Fruit fly (Drosophila melanogaster) whole organism, embryonic: ENCODE measurements around the gene CG32639.

ENCODE experiments used
- Atf-2 ChIP-seq: fragments of 200-800 bp; sonication (Bioruptor generic); optimal IDR thresholded peaks from 2 replicates; lab custom pipeline; 2016; ENCODE audit warnings: missing biosample characterization, missing genetic modification characterization
- CG10543 ChIP-seq: fragments of 200-800 bp; sonication (Bioruptor generic); optimal IDR thresholded peaks from 3 replicates; lab custom pipeline; 2017; ENCODE audit warnings: missing biosample characterization, mild to moderate bottlenecking, missing genetic modification characterization, moderate library complexity
- CG11398 ChIP-seq: fragments of 200-800 bp; sonication (Bioruptor generic); optimal IDR thresholded peaks from 2 replicates; lab custom pipeline; 2016; ENCODE audit warnings: missing biosample characterization, missing genetic modification characterization
- CG11504 ChIP-seq: fragments of 200-800 bp; sonication (Bioruptor generic); optimal IDR thresholded peaks from 3 replicates; lab custom pipeline; 2019; ENCODE audit warnings: missing biosample characterization, mild to moderate bottlenecking, missing genetic modification characterization, moderate library complexity
- CG12071 ChIP-seq: fragments of 200-800 bp; sonication (Bioruptor generic); optimal IDR thresholded peaks from 3 replicates; lab custom pipeline; 2018; ENCODE audit warnings: missing biosample characterization, mild to moderate bottlenecking, missing genetic modification characterization
- CG14667 ChIP-seq: fragments of 200-800 bp; sonication (Bioruptor generic); IDR thresholded peaks from 2 replicates; pipeline ENCODE4 v1.3.6; 2022; ENCODE audit warnings: missing biosample characterization, missing genetic modification characterization
- CG14710 ChIP-seq: fragments of 200-800 bp; sonication (Bioruptor generic); optimal IDR thresholded peaks from 3 replicates; lab custom pipeline; 2019; ENCODE audit warnings: missing biosample characterization, mild to moderate bottlenecking, missing genetic modification characterization, moderate library complexity
- CG15011 ChIP-seq: fragments of 200-800 bp; sonication (Bioruptor generic); optimal IDR thresholded peaks from 3 replicates; lab custom pipeline; 2018; ENCODE audit warnings: missing biosample characterization, mild to moderate bottlenecking, missing genetic modification characterization
- CG1602 ChIP-seq: fragments of 200-800 bp; sonication (Bioruptor generic); optimal IDR thresholded peaks from 3 replicates; lab custom pipeline; 2016; ENCODE audit warnings: missing biosample characterization, missing genetic modification characterization
- CG18619 ChIP-seq: fragments of 200-800 bp; sonication (Bioruptor generic); optimal IDR thresholded peaks from 3 replicates; lab custom pipeline; 2017; ENCODE audit warnings: missing biosample characterization, mild to moderate bottlenecking, missing genetic modification characterization
- CG2889 ChIP-seq: fragments of 200-800 bp; sonication (Bioruptor generic); IDR thresholded peaks from 3 replicates; pipeline ENCODE4 v1.3.6; 2022; ENCODE audit warnings: missing biosample characterization, missing genetic modification characterization
- CG31224 ChIP-seq: fragments of 200-800 bp; sonication (Bioruptor generic); IDR thresholded peaks from 2 replicates; pipeline ENCODE4 v1.3.6; 2022; ENCODE audit warnings: missing biosample characterization, missing genetic modification characterization
- CG3726 ChIP-seq: fragments of 200-800 bp; sonication (Bioruptor generic); IDR thresholded peaks from 3 replicates; pipeline ENCODE4, ENCODE4 v1.3.6; 2022; ENCODE audit warnings: missing biosample characterization, missing genetic modification characterization
- CG6654 ChIP-seq: fragments of 200-800 bp; sonication (Bioruptor generic); optimal IDR thresholded peaks from 2 replicates; lab custom pipeline; 2017; ENCODE audit warnings: missing biosample characterization, mild to moderate bottlenecking, missing genetic modification characterization
- CG6689 ChIP-seq: fragments of 200-800 bp; sonication (Bioruptor generic); IDR thresholded peaks from 2 replicates; pipeline ENCODE4 v1.3.6; 2022; ENCODE audit warnings: missing biosample characterization, missing genetic modification characterization
- CG7928 ChIP-seq: fragments of 200-800 bp; sonication (Bioruptor generic); optimal IDR thresholded peaks from 2 replicates; lab custom pipeline; 2017; ENCODE audit warnings: missing biosample characterization, mild to moderate bottlenecking, missing genetic modification characterization
- CG9437 ChIP-seq: fragments of 200-800 bp; sonication (Bioruptor generic); optimal IDR thresholded peaks from 2 replicates; lab custom pipeline; 2018; ENCODE audit warnings: missing biosample characterization, mild to moderate bottlenecking, missing genetic modification characterization
- CG9817 ChIP-seq: fragments of 200-800 bp; sonication (Bioruptor generic); optimal IDR thresholded peaks from 2 replicates; lab custom pipeline; 2018; ENCODE audit warnings: missing biosample characterization, mild to moderate bottlenecking, missing genetic modification characterization, moderate library complexity
- Ets97D ChIP-seq: fragments of 200-800 bp; sonication (Bioruptor generic); optimal IDR thresholded peaks from 3 replicates; lab custom pipeline; 2016; ENCODE audit warnings: missing biosample characterization, missing genetic modification characterization
- Hey ChIP-seq: fragments of 200-800 bp; sonication (Bioruptor generic); optimal IDR thresholded peaks from 3 replicates; lab custom pipeline; 2018; ENCODE audit warnings: missing biosample characterization, mild to moderate bottlenecking, missing genetic modification characterization
- Hr78 ChIP-seq, 2 experiments: fragments of 200-800 bp in 1 of 2; fragments of >200 bp in 1 of 2; sonication (Bioruptor generic) in 1 of 2; optimal IDR thresholded peaks; 2 replicates each; lab custom pipeline; 2017 to 2019; ENCODE audit warnings: missing biosample characterization in 2 of 2, missing genetic modification characterization in 2 of 2, mild to moderate bottlenecking in 1 of 2, moderate library complexity in 1 of 2
- Med ChIP-seq: fragments of 200-800 bp; sonication (Bioruptor generic); peaks from one replicate; lab custom pipeline; 2016; ENCODE audit warnings: missing biosample characterization, missing genetic modification characterization, mild to moderate bottlenecking, inconsistent platforms, moderate library complexity
- Mes4 ChIP-seq: fragments of 200-800 bp; sonication (Bioruptor generic); optimal IDR thresholded peaks from 2 replicates; lab custom pipeline; 2016; ENCODE audit warnings: missing biosample characterization, missing genetic modification characterization
- NC2β ChIP-seq: fragments of 200-800 bp; sonication (Bioruptor generic); optimal IDR thresholded peaks from 2 replicates; lab custom pipeline; 2016; ENCODE audit warnings: missing biosample characterization, missing genetic modification characterization
- NK7.1 ChIP-seq: fragments of 200-800 bp; sonication (Bioruptor generic); optimal IDR thresholded peaks from 3 replicates; lab custom pipeline; 2016; ENCODE audit warnings: missing biosample characterization, missing genetic modification characterization
- Nf-YA ChIP-seq: fragments of 200-800 bp; sonication (Bioruptor generic); IDR thresholded peaks from 2 replicates; pipeline ENCODE4 v1.3.6; 2022; ENCODE audit warnings: missing biosample characterization, missing genetic modification characterization
- Poxn ChIP-seq: fragments of 200-800 bp; sonication (Bioruptor generic); IDR thresholded peaks from 2 replicates; pipeline ENCODE4 v1.3.6; 2022; ENCODE audit warnings: missing biosample characterization, missing genetic modification characterization
- Rx ChIP-seq: fragments of 200-800 bp; sonication (Bioruptor generic); IDR thresholded peaks from 2 replicates; pipeline ENCODE4 v1.3.6; 2022; ENCODE audit warnings: missing biosample characterization, missing genetic modification characterization
- Sox102F ChIP-seq: fragments of 200-800 bp; sonication (Bioruptor generic); optimal IDR thresholded peaks from 2 replicates; lab custom pipeline; 2018; ENCODE audit warnings: missing biosample characterization, mild to moderate bottlenecking, missing genetic modification characterization, moderate library complexity
- Xbp1 ChIP-seq: fragments of 200-800 bp; sonication (Bioruptor generic); optimal IDR thresholded peaks from 3 replicates; lab custom pipeline; 2016; ENCODE audit warnings: missing biosample characterization, mild to moderate bottlenecking, missing genetic modification characterization
- al ChIP-seq: fragments of 200-800 bp; sonication (Bioruptor generic); IDR thresholded peaks from 2 replicates; pipeline ENCODE4 v1.3.6; 2022; ENCODE audit warnings: missing biosample characterization, missing genetic modification characterization
- ara ChIP-seq: fragments of 200-800 bp; sonication (Bioruptor generic); IDR thresholded peaks from 2 replicates; pipeline ENCODE4 v1.3.6; 2022; ENCODE audit warnings: missing biosample characterization, missing genetic modification characterization
- cad ChIP-seq: fragments of >200 bp; optimal IDR thresholded peaks from 2 replicates; lab custom pipeline; 2017; ENCODE audit warnings: missing biosample characterization, missing genetic modification characterization
- chm ChIP-seq: fragments of 200-800 bp; sonication (Bioruptor generic); IDR thresholded peaks from 2 replicates; pipeline ENCODE4 v1.3.6; 2022; ENCODE audit warnings: missing biosample characterization, missing genetic modification characterization
- ems ChIP-seq: fragments of 200-800 bp; sonication (Bioruptor generic); optimal IDR thresholded peaks from 3 replicates; lab custom pipeline; 2016; ENCODE audit warnings: missing biosample characterization, missing genetic modification characterization
- fd3F ChIP-seq: fragments of 200-800 bp; sonication (Bioruptor generic); optimal IDR thresholded peaks from 2 replicates; lab custom pipeline; 2018; ENCODE audit warnings: missing biosample characterization, mild to moderate bottlenecking, missing genetic modification characterization, moderate library complexity
- fd96Cb ChIP-seq: fragments of 200-800 bp; sonication (Bioruptor generic); optimal IDR thresholded peaks from 2 replicates; lab custom pipeline; 2018; ENCODE audit warnings: missing biosample characterization, mild to moderate bottlenecking, missing genetic modification characterization, moderate library complexity
- gcm ChIP-seq: fragments of 200-800 bp; sonication (Bioruptor generic); optimal IDR thresholded peaks from 2 replicates; lab custom pipeline; 2019; ENCODE audit warnings: missing biosample characterization, mild to moderate bottlenecking, missing genetic modification characterization, moderate library complexity
- insv ChIP-seq, 2 experiments: fragments of 200-800 bp; sonication (Bioruptor generic); optimal IDR thresholded peaks; 3 replicates each; lab custom pipeline; 2016 to 2018; ENCODE audit warnings: missing biosample characterization in 2 of 2, missing genetic modification characterization in 2 of 2
- jigr1 ChIP-seq: fragments of 200-800 bp; sonication (Bioruptor generic); IDR thresholded peaks from 3 replicates; pipeline ENCODE4 v1.3.6; 2022; ENCODE audit warnings: missing biosample characterization, missing genetic modification characterization
- oc ChIP-seq: fragments of 200-800 bp; sonication (Bioruptor generic); optimal IDR thresholded peaks from 2 replicates; lab custom pipeline; 2018; ENCODE audit warnings: missing biosample characterization, mild to moderate bottlenecking, missing genetic modification characterization, moderate library complexity
- pzg ChIP-seq: fragments of 200-800 bp; sonication (Bioruptor generic); optimal IDR thresholded peaks from 3 replicates; lab custom pipeline; 2018; ENCODE audit warnings: missing biosample characterization, mild to moderate bottlenecking, missing genetic modification characterization, moderate library complexity
- ro ChIP-seq: fragments of 200-800 bp; sonication (Bioruptor generic); IDR thresholded peaks from 2 replicates; pipeline ENCODE4 v1.3.6; 2022; ENCODE audit warnings: missing biosample characterization, missing genetic modification characterization
- seq ChIP-seq: fragments of 200-800 bp; sonication (Bioruptor generic); IDR thresholded peaks from 2 replicates; pipeline ENCODE4 v1.3.6; 2022; ENCODE audit warnings: missing biosample characterization, missing genetic modification characterization
- shn ChIP-seq: fragments of 200-800 bp; sonication (Bioruptor generic); optimal IDR thresholded peaks from 3 replicates; lab custom pipeline; 2016; ENCODE audit warnings: missing biosample characterization, missing genetic modification characterization
- slp2 ChIP-seq: fragments of 200-800 bp; sonication (Bioruptor generic); optimal IDR thresholded peaks from 2 replicates; lab custom pipeline; 2016; ENCODE audit warnings: missing biosample characterization, missing genetic modification characterization
- tgo ChIP-seq: fragments of 200-800 bp; sonication (Bioruptor generic); IDR thresholded peaks from 3 replicates; pipeline ENCODE4 v1.3.6; 2022; ENCODE audit warnings: missing biosample characterization, missing genetic modification characterization
- trem ChIP-seq: fragments of 200-800 bp; optimal IDR thresholded peaks from 3 replicates; lab custom pipeline; 2019; ENCODE audit warnings: missing biosample characterization, mild to moderate bottlenecking, missing genetic modification characterization, moderate library complexity
- vnd ChIP-seq: fragments of 200-800 bp; sonication (Bioruptor generic); IDR thresholded peaks from 3 replicates; pipeline ENCODE4 v1.3.6; 2022; ENCODE audit warnings: missing biosample characterization, missing genetic modification characterization; ENCODE audit not compliant: partially characterized antibody
- zen2 ChIP-seq: fragments of 200-800 bp; sonication (Bioruptor generic); IDR thresholded peaks from 3 replicates; pipeline ENCODE4 v1.3.6; 2022; ENCODE audit warnings: missing biosample characterization, missing genetic modification characterization; ENCODE audit not compliant: partially characterized antibody
- zfh2 ChIP-seq: fragments of 200-800 bp; sonication (Bioruptor generic); optimal IDR thresholded peaks from 2 replicates; lab custom pipeline; 2016; ENCODE audit warnings: missing biosample characterization, missing genetic modification characterization

The CG32639 gene

dm6 chrX:13258757-13259067, 22.3 kb upstream of the CG32639 start, which contains the start of gene comt (continued):
- no peak for TF ChIP-seq NK7.1 (GFP tag; lab: Kevin White, UChicago)
- TF ChIP-seq NC2β (GFP tag; lab: Kevin White, UChicago) = no peak
- peak; percentile 53; the same call in 1 of the 2 replicates for TF ChIP-seq chm
- TF ChIP-seq shn (GFP tag; lab: Kevin White, UChicago) = no peak
- TF ChIP-seq Atf-2 (GFP tag; lab: Kevin White, UChicago) = no peak
- TF ChIP-seq cad (GFP tag; lab: Kevin White, UChicago) = no peak
- peak; percentile 31 for TF ChIP-seq CG1602
- TF ChIP-seq pzg (GFP tag; lab: Kevin White, UChicago) = no peak
- peak; percentile 47 for TF ChIP-seq fd3F (GFP tag; lab: Kevin White, UChicago)
- TF ChIP-seq Nf-YA (GFP tag; lab: Robert Waterston, UW) = peak; percentile 42; the same call in 1 of the 2 replicates
- peak; percentile 52 for TF ChIP-seq fd96Cb (tag; lab: Kevin White, UChicago)
- TF ChIP-seq oc = peak; percentile 50
- TF ChIP-seq CG6654 (GFP tag; lab: Kevin White, UChicago) = no peak
- no peak for TF ChIP-seq CG11398 (GFP tag; lab: Kevin White, UChicago)
- no peak for TF ChIP-seq jigr1
- peak; percentile 51 for TF ChIP-seq Xbp1 (GFP tag; lab: Kevin White, UChicago)
- no peak for TF ChIP-seq Hey
- no peak for TF ChIP-seq zfh2 (GFP tag; lab: Kevin White, UChicago)
- TF ChIP-seq ro = no peak
- TF ChIP-seq CG12071 (GFP tag; lab: Kevin White, UChicago) = no peak
- peak; percentile 47 for TF ChIP-seq CG9437 (GFP tag; lab: Kevin White, UChicago)
- TF ChIP-seq gcm = peak; percentile 60
- peak; percentile 79 for TF ChIP-seq CG7928
- TF ChIP-seq Poxn (GFP tag; lab: Robert Waterston, UW) = no peak
- TF ChIP-seq CG2889 (GFP tag; lab: Robert Waterston, UW) = no peak
- TF ChIP-seq CG14667 (GFP tag; lab: Robert Waterston, UW) = 0 out of 2 replicates have a peak, but pooled peaks have one; percentile 35
- TF ChIP-seq CG14710 = peak; percentile 76
- TF ChIP-seq trem (tag; lab: Kevin White, UChicago) = peak; percentile 53
- TF ChIP-seq Med (GFP tag; lab: Kevin White, UChicago) = peak; percentile 74
- TF ChIP-seq slp2 (GFP tag; lab: Kevin White, UChicago) = no peak
- no peak for TF ChIP-seq CG18619
- no peak for TF ChIP-seq Rx (GFP tag; lab: Robert Waterston, UW)
- no peak for TF ChIP-seq zen2 (GFP tag; lab: Robert Waterston, UW)
- peak in 1 of 2 experiments; percentile 8 for TF ChIP-seq insv (GFP tag; optimal IDR thresholded peaks at IDR 0.05; lab: Kevin White, UChicago)
- peak; percentile 32; the same call in 1 of the 2 replicates for TF ChIP-seq CG31224 (GFP tag; lab: Robert Waterston, UW)
- peak; percentile 17 for TF ChIP-seq CG9817 (tag; lab: Kevin White, UChicago)
- peak; percentile 62 for TF ChIP-seq tgo
- TF ChIP-seq vnd = no peak
- 0 out of 2 replicates have a peak, but pooled peaks have one; percentile 17 for TF ChIP-seq seq
- TF ChIP-seq al (GFP tag; lab: Robert Waterston, UW) = no peak; the same call in 1 of the 2 replicates
- peak; percentile 38 for TF ChIP-seq CG10543 (GFP tag; lab: Kevin White, UChicago)
- TF ChIP-seq CG3726 = no peak
- TF ChIP-seq ems (GFP tag; lab: Kevin White, UChicago) = peak; percentile 4
- TF ChIP-seq CG11504 (tag; lab: Kevin White, UChicago) = no peak
- no peak for TF ChIP-seq Mes4 (GFP tag; lab: Kevin White, UChicago)
- TF ChIP-seq Ets97D = no peak
- TF ChIP-seq CG6689 (GFP tag; lab: Robert Waterston, UW) = peak; percentile 56
- TF ChIP-seq Hr78 (GFP tag; optimal IDR thresholded peaks at IDR 0.05; lab: Kevin White, UChicago) = no peak
- no peak for TF ChIP-seq Sox102F (GFP tag; lab: Kevin White, UChicago)
- peak; percentile 63; the same call in 1 of the 2 replicates for TF ChIP-seq ara
- no peak for TF ChIP-seq CG15011 (GFP tag; lab: Kevin White, UChicago)
